Worm (Caenorhabditis elegans) whole organism, early embryonic: ENCODE measurements around the gene F41G4.8.
A peak's percentile ranks its signal among the peaks of the same experiment; 100 is the strongest.
"Not testable (repeated sequence)": the region's sequence is repeated elsewhere in the genome, so short reads cannot be mapped to it uniquely, and the experiment has no call there.

Experiments used
- B0310.2 ChIP-seq: sonication (generic microtip); optimal IDR thresholded peaks from 2 replicates; lab custom pipeline; 2016; ENCODE audit warnings: mild to moderate bottlenecking, missing genetic modification characterization, missing compliant biosample characterization
- F13C5.2 ChIP-seq: sonication (generic microtip); optimal IDR thresholded peaks from 2 replicates; lab custom pipeline; 2017; ENCODE audit warnings: mild to moderate bottlenecking, missing genetic modification characterization, inconsistent platforms, missing compliant biosample characterization
- aly-1 ChIP-seq: sonication (generic microtip); optimal IDR thresholded peaks from 2 replicates; lab custom pipeline; 2016; ENCODE audit warnings: missing genetic modification characterization, missing compliant biosample characterization
- ama-1 ChIP-seq: fragments of 150-350 bp; optimal IDR thresholded peaks from 2 replicates; lab custom pipeline; 2014
- ceh-13 ChIP-seq: fragments of 200-800 bp; sonication (Bioruptor generic); optimal IDR thresholded peaks from 2 replicates; lab custom pipeline; 2018; ENCODE audit warnings: mild to moderate bottlenecking, missing genetic modification characterization, missing compliant biosample characterization
- ceh-36 ChIP-seq: sonication (generic microtip); optimal IDR thresholded peaks from 2 replicates; lab custom pipeline; 2016; ENCODE audit warnings: missing genetic modification characterization, inconsistent platforms, missing compliant biosample characterization
- ets-7 ChIP-seq: sonication (generic microtip); optimal IDR thresholded peaks from 2 replicates; lab custom pipeline; 2016; ENCODE audit warnings: missing genotype, missing genetic modification characterization, missing compliant biosample characterization
- flt-1 ChIP-seq: fragments of 200-800 bp; sonication (Bioruptor generic); IDR thresholded peaks from 2 replicates; pipeline ENCODE4 v1.3.6; 2022; ENCODE audit warnings: missing genetic modification characterization, missing compliant biosample characterization
- hmbx-1 ChIP-seq: sonication (generic microtip); optimal IDR thresholded peaks from 2 replicates; lab custom pipeline; 2016; ENCODE audit warnings: mild to moderate bottlenecking, missing genetic modification characterization, missing compliant biosample characterization
- hmg-4 ChIP-seq: fragments of 200-800 bp; sonication (Bioruptor generic); optimal IDR thresholded peaks from 2 replicates; lab custom pipeline; 2018; ENCODE audit warnings: mild to moderate bottlenecking, missing genetic modification characterization, missing compliant biosample characterization
- hnd-1 ChIP-seq: sonication (generic microtip); optimal IDR thresholded peaks from 2 replicates; lab custom pipeline; 2016; ENCODE audit warnings: missing genetic modification characterization, missing compliant biosample characterization
- pes-1 ChIP-seq: fragments of 200-800 bp; sonication (Bioruptor generic); IDR thresholded peaks from 2 replicates; pipeline ENCODE4 v1.3.6; 2022; ENCODE audit warnings: missing genetic modification reagents, missing genetic modification characterization, missing compliant biosample characterization
- scrt-1 ChIP-seq: fragments of 200-800 bp; sonication (Bioruptor generic); IDR thresholded peaks from 2 replicates; pipeline ENCODE4 v1.3.6; 2022; ENCODE audit warnings: missing genetic modification characterization, missing compliant biosample characterization
- sea-1 ChIP-seq: fragments of 200-800 bp; sonication (Bioruptor generic); conservative IDR thresholded peaks from 2 replicates; pipeline ENCODE4 v1.3.6; 2022; ENCODE audit warnings: missing genetic modification characterization, missing compliant biosample characterization
- tbx-11 ChIP-seq: fragments of 200-800 bp; sonication (Bioruptor generic); IDR thresholded peaks from 2 replicates; pipeline ENCODE4 v1.3.6; 2022; ENCODE audit warnings: missing genetic modification characterization, missing compliant biosample characterization
- tbx-37 ChIP-seq: fragments of 200-800 bp; sonication (Bioruptor generic); conservative IDR thresholded peaks from 2 replicates; pipeline ENCODE4 v1.3.6; 2022; ENCODE audit warnings: missing genetic modification reagents, missing genetic modification characterization, missing compliant biosample characterization
- tra-4 ChIP-seq: sonication (generic microtip); optimal IDR thresholded peaks from 2 replicates; lab custom pipeline; 2017; ENCODE audit warnings: missing genetic modification characterization, missing compliant biosample characterization

F41G4.8 gene

ce11 chrX:16844924-16845323, at the start of gene F41G4.8:
TSS of gene F41G4.8 (minus strand) at chrX:16845024.
- TF ChIP-seq aly-1 (tag; lab: Kevin White, UChicago) = no peak
- TF ChIP-seq tbx-37 (GFP tag; lab: Robert Waterston, UW) = no peak
- no peak for TF ChIP-seq sea-1
- TF ChIP-seq ama-1 (lab: Kevin White, UChicago) = no peak
- TF ChIP-seq tra-4 (tag; lab: Kevin White, UChicago) = no peak
- TF ChIP-seq tbx-11 = no peak
- TF ChIP-seq ceh-13 = no peak
- no peak for TF ChIP-seq flt-1 (GFP tag; lab: Robert Waterston, UW)

- TF ChIP-seq pes-1 (no peak), scrt-1 (GFP tag; lab: Robert Waterston, UW) (no peak), F13C5.2 (tag; lab: Kevin White, UChicago) (no peak), hnd-1 (tag; lab: Kevin White, UChicago) (no peak), tbx-11 (no peak), ceh-36 (tag; lab: Kevin White, UChicago) (no peak), hmbx-1 (tag; lab: Kevin White, UChicago) (no peak), ama-1 (lab: Kevin White, UChicago) (no peak), sea-1 (no peak), hmg-4 (no peak), aly-1 (tag; lab: Kevin White, UChicago) (no peak), flt-1 (GFP tag; lab: Robert Waterston, UW) (no peak), ceh-13 (no peak), tbx-37 (GFP tag; lab: Robert Waterston, UW) (no peak), B0310.2 (tag; lab: Kevin White, UChicago) (no peak), ets-7 (tag; lab: Kevin White, UChicago) (no peak), tra-4 (tag; lab: Kevin White, UChicago) (no peak)
Observed at ce11 chrX:16894577-16894976, 49.8 kb upstream of the F41G4.8 start, which contains the start of gene F39F10.2. TSS of gene F39F10.2 (plus strand) at chrX:16894877.

ce11 chrX:16893767-16894166, 48.9 kb upstream of the F41G4.8 start:
- TF ChIP-seq aly-1 (tag; lab: Kevin White, UChicago) (no peak), ama-1 (lab: Kevin White, UChicago) (no peak), pes-1 (no peak)

- no peak for TF ChIP-seq hmg-4
- no peak for TF ChIP-seq hnd-1 (tag; lab: Kevin White, UChicago)
- TF ChIP-seq aly-1 (tag; lab: Kevin White, UChicago) = no peak
- TF ChIP-seq pes-1 = no peak
- no peak for TF ChIP-seq F13C5.2 (tag; lab: Kevin White, UChicago)
- no peak for TF ChIP-seq B0310.2 (tag; lab: Kevin White, UChicago)
- TF ChIP-seq ama-1 (lab: Kevin White, UChicago) = no peak
- no peak for TF ChIP-seq ceh-36 (tag; lab: Kevin White, UChicago)
Observed at ce11 chrX:16891683-16892082, 46.9 kb upstream of the F41G4.8 start, which contains the start of gene F39F10.3. TSS of gene F39F10.3 (plus strand) at chrX:16891983.

- TF ChIP-seq tbx-11 (no peak), ama-1 (lab: Kevin White, UChicago) (no peak), hnd-1 (tag; lab: Kevin White, UChicago) (no peak), hmbx-1 (tag; lab: Kevin White, UChicago) (no peak), ets-7 (tag; lab: Kevin White, UChicago) (no peak), ceh-36 (tag; lab: Kevin White, UChicago) (no peak), scrt-1 (GFP tag; lab: Robert Waterston, UW) (no peak), sea-1 (no peak), flt-1 (GFP tag; lab: Robert Waterston, UW) (no peak), F13C5.2 (tag; lab: Kevin White, UChicago) (no peak), aly-1 (tag; lab: Kevin White, UChicago) (no peak), hmg-4 (no peak), tra-4 (tag; lab: Kevin White, UChicago) (no peak)
Observed at ce11 chrX:16884075-16884474, 39.3 kb upstream of the F41G4.8 start.

ce11 chrX:16883426-16883825, 38.6 kb upstream of the F41G4.8 start, which contains the start of gene Y13C8A.1:
TSS of gene Y13C8A.1 (plus strand) at chrX:16883726.
- TF ChIP-seq hnd-1, F13C5.2, tra-4 (tag; lab: Kevin White, UChicago): not testable (repeated sequence)

ce11 chrX:16880426-16880825, 35.6 kb upstream of the F41G4.8 start, which contains the start of gene acs-9:
TSS of gene acs-9 (minus strand) at chrX:16880526.
- TF ChIP-seq scrt-1 (GFP tag; lab: Robert Waterston, UW) = no peak
- TF ChIP-seq hmg-4 = no peak
- TF ChIP-seq tra-4 (tag; lab: Kevin White, UChicago) = no peak
- TF ChIP-seq pes-1 = no peak
- no peak for TF ChIP-seq sea-1
- TF ChIP-seq ceh-13 = no peak
- no peak for TF ChIP-seq flt-1 (GFP tag; lab: Robert Waterston, UW)
- TF ChIP-seq ets-7 (tag; lab: Kevin White, UChicago) = no peak
- TF ChIP-seq B0310.2 (tag; lab: Kevin White, UChicago) = no peak
- no peak for TF ChIP-seq tbx-11

ce11 chrX:16872446-16872962, 27.7 kb upstream of the F41G4.8 start, which contains the start of gene T20F7.1:
TSS of gene T20F7.1 (plus strand) at chrX:16872912.
- TF ChIP-seq ceh-13 (no peak), flt-1 (GFP tag; lab: Robert Waterston, UW) (no peak), ama-1 (lab: Kevin White, UChicago) (no peak), tbx-11 (no peak), scrt-1 (GFP tag; lab: Robert Waterston, UW) (no peak), pes-1 (no peak), tra-4 (tag; lab: Kevin White, UChicago) (no peak), F13C5.2 (tag; lab: Kevin White, UChicago) (peak; percentile 47), hmg-4 (peak; percentile 19), hnd-1 (tag; lab: Kevin White, UChicago) (no peak), B0310.2 (tag; lab: Kevin White, UChicago) (no peak)
